Worm (Caenorhabditis elegans) whole organism, L1 larva: Measurements from ENCODE around the gene T04H1.12.

Experiments used
- aha-1 ChIP-seq: fragments of 150-350 bp; optimal IDR thresholded peaks from 2 replicates; lab custom pipeline; 2014; ENCODE audit warnings: missing biosample characterization, missing genetic modification characterization
- ces-1 ChIP-seq: fragments of 150-350 bp; optimal IDR thresholded peaks from 2 replicates; lab custom pipeline; 2014; ENCODE audit warnings: missing biosample characterization, missing genetic modification reagents, missing genetic modification characterization
- dsc-1 ChIP-seq: sonication (generic microtip); optimal IDR thresholded peaks from 2 replicates; lab custom pipeline; 2016; ENCODE audit warnings: mild to moderate bottlenecking, missing genetic modification characterization, missing compliant biosample characterization
- efl-3 ChIP-seq: fragments of 200-800 bp; sonication (Bioruptor generic); optimal IDR thresholded peaks from 2 replicates; lab custom pipeline; 2018; ENCODE audit warnings: mild to moderate bottlenecking, missing genetic modification characterization, missing compliant biosample characterization
- hlh-17 ChIP-seq: fragments of 200-800 bp; sonication (Bioruptor generic); optimal IDR thresholded peaks from 2 replicates; lab custom pipeline; 2018; ENCODE audit warnings: missing genetic modification characterization, mild to moderate bottlenecking, missing compliant biosample characterization, moderate library complexity, borderline replicate concordance
- nhr-28 ChIP-seq: fragments of 150-350 bp; optimal IDR thresholded peaks from 2 replicates; lab custom pipeline; 2014; ENCODE audit warnings: missing biosample characterization, missing genetic modification characterization
- nhr-77 ChIP-seq: fragments of 150-350 bp; optimal IDR thresholded peaks from 2 replicates; lab custom pipeline; 2014; ENCODE audit warnings: missing biosample characterization, missing genetic modification characterization
- pqm-1 ChIP-seq: sonication (generic microtip); optimal IDR thresholded peaks from 3 replicates; lab custom pipeline; 2017; ENCODE audit warnings: missing biosample characterization, missing genetic modification characterization
- tbx-2 ChIP-seq: sonication (generic microtip); optimal IDR thresholded peaks from 2 replicates; lab custom pipeline; 2016; ENCODE audit warnings: missing genetic modification characterization, missing compliant biosample characterization
- unc-98 ChIP-seq: fragments of 200-800 bp; sonication (Bioruptor generic); IDR thresholded peaks from 2 replicates; pipeline ENCODE4 v1.3.6; 2022; ENCODE audit warnings: missing genetic modification characterization, missing compliant biosample characterization

- TF ChIP-seq ces-1 (GFP tag; lab: Kevin White, UChicago) (no peak), nhr-28 (no peak), unc-98 (GFP tag; lab: Robert Waterston, UW) (no peak), pqm-1 (tag; lab: Kevin White, UChicago) (no peak), aha-1 (tag; lab: Kevin White, UChicago) (no peak), tbx-2 (tag; lab: Kevin White, UChicago) (no peak), hlh-17 (GFP tag; lab: Kevin White, UChicago) (no peak), efl-3 (no peak), dsc-1 (tag; lab: Kevin White, UChicago) (no peak), nhr-77 (tag; lab: Kevin White, UChicago) (no peak)
Measured at ce11 chrV:12287667-12288066, 32.2 kb downstream of the T04H1.12 start.
